Worm (Caenorhabditis elegans) whole organism, young adult: ENCODE results near the gene mff-1.

ENCODE experiments used
- B0336.3 ChIP-seq: fragments of 200-800 bp; sonication (Bioruptor generic); IDR thresholded peaks from 2 replicates; pipeline ENCODE4 v1.3.6; 2022; ENCODE audit warnings: missing genetic modification characterization, missing compliant biosample characterization
- D2030.7 ChIP-seq: fragments of 200-800 bp; sonication (Bioruptor generic); IDR thresholded peaks from 2 replicates; pipeline ENCODE4 v1.3.6; 2022; ENCODE audit warnings: missing genetic modification reagents, missing genetic modification characterization, missing compliant biosample characterization
- F10E7.11 ChIP-seq: sonication (generic microtip); optimal IDR thresholded peaks from 2 replicates; lab custom pipeline; 2017; ENCODE audit warnings: mild to moderate bottlenecking, missing genetic modification characterization, moderate library complexity, missing compliant biosample characterization
- F22D6.2 ChIP-seq: sonication (generic microtip); optimal IDR thresholded peaks from 2 replicates; lab custom pipeline; 2016; ENCODE audit warnings: mild to moderate bottlenecking, missing genetic modification characterization, missing compliant biosample characterization
- F39B2.1 ChIP-seq: fragments of 200-800 bp; sonication (Bioruptor generic); IDR thresholded peaks from 2 replicates; pipeline ENCODE4 v1.3.6; 2022; ENCODE audit warnings: missing genetic modification reagents, missing genetic modification characterization, missing compliant biosample characterization
- F57C9.4 ChIP-seq: sonication (generic microtip); optimal IDR thresholded peaks from 2 replicates; lab custom pipeline; 2017; ENCODE audit warnings: mild to moderate bottlenecking, missing genetic modification characterization, missing compliant biosample characterization
- K11D2.4 ChIP-seq: fragments of 200-800 bp; sonication (Bioruptor generic); IDR thresholded peaks from 2 replicates; pipeline ENCODE4 v1.3.6; 2022; ENCODE audit warnings: missing genetic modification reagents, missing genetic modification characterization, missing compliant biosample characterization
- K12H6.12 ChIP-seq: fragments of 200-800 bp; sonication (Bioruptor generic); optimal IDR thresholded peaks from 2 replicates; lab custom pipeline; 2018; ENCODE audit warnings: mild to moderate bottlenecking, missing genetic modification characterization, missing compliant biosample characterization
- T07F8.4 ChIP-seq: sonication (generic microtip); optimal IDR thresholded peaks from 2 replicates; lab custom pipeline; 2016; ENCODE audit warnings: mild to moderate bottlenecking, missing genetic modification characterization, moderate library complexity, missing compliant biosample characterization
- Y56A3A.18 ChIP-seq: fragments of 200-800 bp; sonication (Bioruptor generic); IDR thresholded peaks from 2 replicates; pipeline ENCODE4 v1.3.6; 2022; ENCODE audit warnings: missing genetic modification reagents, missing genetic modification characterization, missing compliant biosample characterization
- akir-1 ChIP-seq: fragments of 200-800 bp; sonication (Bioruptor generic); optimal IDR thresholded peaks from 2 replicates; lab custom pipeline; 2018; ENCODE audit warnings: mild to moderate bottlenecking, missing genetic modification characterization, moderate library complexity, missing compliant biosample characterization
- athp-1 ChIP-seq: sonication (generic microtip); optimal IDR thresholded peaks from 2 replicates; lab custom pipeline; 2017; ENCODE audit warnings: mild to moderate bottlenecking, missing genetic modification characterization, missing compliant biosample characterization
- attf-5 ChIP-seq: fragments of 200-800 bp; sonication (Bioruptor generic); optimal IDR thresholded peaks from 2 replicates; lab custom pipeline; 2018; ENCODE audit warnings: mild to moderate bottlenecking, missing genetic modification characterization, missing compliant biosample characterization
- cebp-1 ChIP-seq, 2 experiments: fragments of 200-800 bp in 1 of 2; sonication (Bioruptor generic) in 1 of 2; sonication (generic microtip) in 1 of 2; IDR thresholded peaks in 1 of 2; optimal IDR thresholded peaks in 1 of 2; 2 replicates each; pipeline versions ENCODE4 v1.3.6 to Lab custom; 2017 to 2022; ENCODE audit warnings: missing compliant biosample characterization in 2 of 2, missing genetic modification characterization in 2 of 2, mild to moderate bottlenecking in 1 of 2, missing genetic modification reagents in 1 of 2, moderate library complexity in 1 of 2
- ceh-40 ChIP-seq: fragments of 200-800 bp; sonication (Bioruptor generic); IDR thresholded peaks from 2 replicates; pipeline ENCODE4 v1.3.6; 2022; ENCODE audit warnings: missing genetic modification characterization, missing compliant biosample characterization
- dox-1 ChIP-seq: fragments of 200-800 bp; sonication (Bioruptor generic); IDR thresholded peaks from 2 replicates; pipeline ENCODE4 v1.3.6; 2022; ENCODE audit warnings: missing genetic modification reagents, missing genetic modification characterization, missing compliant biosample characterization
- efl-1 ChIP-seq: fragments of 150-350 bp; optimal IDR thresholded peaks from 2 replicates; lab custom pipeline; 2014; ENCODE audit warnings: missing biosample characterization, missing genetic modification reagents, missing genetic modification characterization
- egl-18 ChIP-seq: fragments of 200-800 bp; sonication (Bioruptor generic); IDR thresholded peaks from 2 replicates; pipeline ENCODE4 v1.3.6; 2022; ENCODE audit warnings: missing genetic modification reagents, missing genetic modification characterization, missing compliant biosample characterization
- egl-44 ChIP-seq: fragments of 200-800 bp; sonication (Bioruptor generic); IDR thresholded peaks from 2 replicates; pipeline ENCODE4 v1.3.6; 2022; ENCODE audit warnings: missing genetic modification reagents, missing genetic modification characterization, missing compliant biosample characterization
- hmg-1.2 ChIP-seq: fragments of 200-800 bp; sonication (Bioruptor generic); IDR thresholded peaks from 2 replicates; pipeline ENCODE4 v1.3.6; 2022; ENCODE audit warnings: missing genetic modification reagents, missing genetic modification characterization, missing compliant biosample characterization
- madf-8 ChIP-seq: fragments of 200-800 bp; sonication (Bioruptor generic); conservative IDR thresholded peaks from 2 replicates; pipeline ENCODE4 v1.3.6; 2022; ENCODE audit warnings: missing genetic modification reagents, missing genetic modification characterization, missing compliant biosample characterization
- mcd-1 ChIP-seq: fragments of 200-800 bp; sonication (Bioruptor generic); IDR thresholded peaks from 2 replicates; pipeline ENCODE4 v1.3.6; 2022; ENCODE audit warnings: missing genetic modification reagents, missing genetic modification characterization, missing compliant biosample characterization
- mxl-1 ChIP-seq: sonication (generic microtip); optimal IDR thresholded peaks from 2 replicates; lab custom pipeline; 2016; ENCODE audit warnings: missing genetic modification characterization, missing compliant biosample characterization
- nfyb-1 ChIP-seq: fragments of 200-800 bp; sonication (Bioruptor generic); IDR thresholded peaks from 2 replicates; pipeline ENCODE4 v1.3.6; 2022; ENCODE audit warnings: missing genetic modification reagents, missing genetic modification characterization, missing compliant biosample characterization
- nhr-80 ChIP-seq: sonication (generic microtip); optimal IDR thresholded peaks from 2 replicates; lab custom pipeline; 2016; ENCODE audit warnings: missing genetic modification characterization, missing compliant biosample characterization
- pbrm-1 ChIP-seq: fragments of 200-800 bp; sonication (Bioruptor generic); IDR thresholded peaks from 2 replicates; pipeline ENCODE4 v1.3.6; 2022; ENCODE audit warnings: missing genetic modification reagents, missing genetic modification characterization, missing compliant biosample characterization
- sea-2 ChIP-seq: fragments of 200-800 bp; sonication (Bioruptor generic); IDR thresholded peaks from 2 replicates; pipeline ENCODE4 v1.3.6; 2022; ENCODE audit warnings: missing genetic modification characterization, missing compliant biosample characterization
- unc-130 ChIP-seq: sonication (generic microtip); optimal IDR thresholded peaks from 2 replicates; lab custom pipeline; 2016; ENCODE audit warnings: missing genetic modification reagents, missing genetic modification characterization, missing compliant biosample characterization
- unc-62 ChIP-seq: fragments of 150-350 bp; optimal IDR thresholded peaks from 2 replicates; lab custom pipeline; 2014; ENCODE audit warnings: missing biosample characterization, missing genetic modification reagents, missing genetic modification characterization
- zfh-2 ChIP-seq: fragments of 200-800 bp; sonication (Bioruptor generic); conservative IDR thresholded peaks from 2 replicates; pipeline ENCODE4 v1.3.6; 2022; ENCODE audit warnings: missing genetic modification reagents, missing genetic modification characterization, missing compliant biosample characterization
- zim-3 ChIP-seq: sonication (generic microtip); optimal IDR thresholded peaks from 2 replicates; lab custom pipeline; 2017; ENCODE audit warnings: mild to moderate bottlenecking, missing genetic modification characterization, moderate library complexity, missing compliant biosample characterization
- ztf-18 ChIP-seq: sonication (generic microtip); optimal IDR thresholded peaks from 2 replicates; lab custom pipeline; 2016; ENCODE audit warnings: missing genotype, mild to moderate bottlenecking, missing genetic modification characterization, missing compliant biosample characterization
- ztf-25 ChIP-seq: fragments of 200-800 bp; sonication (Bioruptor generic); IDR thresholded peaks from 2 replicates; pipeline ENCODE4 v1.3.6; 2022; ENCODE audit warnings: missing genetic modification reagents, missing genetic modification characterization, missing compliant biosample characterization
- ztf-26 ChIP-seq: sonication (generic microtip); optimal IDR thresholded peaks from 2 replicates; lab custom pipeline; 2017; ENCODE audit warnings: missing genetic modification characterization, missing compliant biosample characterization

The mff-1 gene

ce11 chrX:12965163-12965562 is 21.9 kb downstream of the mff-1 start, which contains the start of gene frpr-2 (continued):
- no peak for TF ChIP-seq T07F8.4 (tag; lab: Kevin White, UChicago)
- TF ChIP-seq efl-1 (GFP tag; lab: Kevin White, UChicago), result no peak
- no peak for TF ChIP-seq ztf-25

DNA sequence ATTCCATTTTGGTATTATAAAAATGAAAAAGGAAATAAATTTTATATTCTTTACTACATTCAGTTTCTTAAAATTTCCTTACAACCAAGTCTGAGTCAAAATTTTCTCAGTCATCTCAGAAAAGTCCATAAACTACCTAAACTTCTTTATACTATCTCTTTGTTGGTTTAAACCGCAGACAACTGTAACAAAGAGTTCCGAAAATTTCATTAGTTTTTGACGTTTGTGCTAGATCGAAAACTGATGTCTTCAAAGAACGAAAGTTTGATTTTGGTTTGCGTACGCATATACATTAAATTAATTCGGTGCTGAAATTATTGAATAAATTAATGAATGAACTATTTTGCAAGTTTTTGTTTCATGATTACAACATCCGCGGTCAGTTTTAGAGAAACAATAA is 28.1 kb downstream of the mff-1 start:
- TF ChIP-seq cebp-1 (GFP tag; IDR thresholded peaks at IDR 0.05; lab: Robert Waterston, UW) (no peak), cebp-1 (tag; optimal IDR thresholded peaks at IDR 0.05; lab: Kevin White, UChicago) (no peak), K11D2.4 (GFP tag; lab: Robert Waterston, UW) (no peak), efl-1 (GFP tag; lab: Kevin White, UChicago) (no peak), pbrm-1 (GFP tag; lab: Robert Waterston, UW) (no peak), F57C9.4 (tag; lab: Kevin White, UChicago) (no peak), egl-44 (GFP tag; lab: Robert Waterston, UW) (no peak), hmg-1.2 (GFP tag; lab: Robert Waterston, UW) (no peak), ceh-40 (GFP tag; lab: Robert Waterston, UW) (no peak), athp-1 (tag; lab: Kevin White, UChicago) (no peak), mxl-1 (tag; lab: Kevin White, UChicago) (no peak), unc-62 (GFP tag; lab: Kevin White, UChicago) (no peak), egl-18 (no peak), K12H6.12 (no peak), nfyb-1 (GFP tag; lab: Robert Waterston, UW) (no peak), Y56A3A.18 (GFP tag; lab: Robert Waterston, UW) (no peak), ztf-18 (no peak), akir-1 (GFP tag; lab: Kevin White, UChicago) (no peak)

ce11 chrX:12951175-12951574 is 35.8 kb downstream of the mff-1 start:
- TF ChIP-seq mxl-1 (tag; lab: Kevin White, UChicago), result no peak
- TF ChIP-seq mcd-1 (GFP tag; lab: Robert Waterston, UW), result no peak
- no peak for TF ChIP-seq K12H6.12

DNA sequence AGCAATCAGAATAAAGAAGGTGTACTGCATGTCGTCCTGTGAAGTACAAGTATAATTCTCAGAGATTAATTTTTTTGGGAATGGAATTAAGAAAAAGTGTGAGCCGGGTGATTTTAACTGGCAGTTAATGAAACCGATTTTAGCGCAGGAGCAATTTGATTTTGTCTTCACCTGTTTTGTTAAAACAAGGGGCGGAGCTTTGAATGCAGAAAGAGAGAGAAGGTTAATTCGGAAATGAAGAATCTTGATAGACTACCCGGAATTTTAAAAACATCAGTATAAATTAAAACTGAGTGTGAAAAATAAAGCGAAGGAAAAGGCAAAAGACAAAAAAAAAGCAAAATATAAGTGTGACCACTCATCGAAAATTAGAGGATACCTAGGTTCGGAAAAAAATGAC is 40.5 kb downstream of the mff-1 start, which contains the start of gene C05E7.3:
Gene C05E7.3, minus strand, starts transcription at position 101 of the 400 bp plus-strand sequence.
- no peak for TF ChIP-seq attf-5 (GFP tag; lab: Kevin White, UChicago)
- TF ChIP-seq F22D6.2 (tag; lab: Kevin White, UChicago), result no peak
- no peak for TF ChIP-seq ceh-40 (GFP tag; lab: Robert Waterston, UW)
- TF ChIP-seq mxl-1 (tag; lab: Kevin White, UChicago), result no peak
- no peak for TF ChIP-seq madf-8 (GFP tag; lab: Robert Waterston, UW)
- no peak for TF ChIP-seq ztf-26 (tag; lab: Kevin White, UChicago)
- TF ChIP-seq D2030.7 (GFP tag; lab: Robert Waterston, UW), result no peak
- no peak for TF ChIP-seq zfh-2
- TF ChIP-seq zim-3 (tag; lab: Kevin White, UChicago), result no peak
- TF ChIP-seq B0336.3 (GFP tag; lab: Robert Waterston, UW), result no peak
- TF ChIP-seq F10E7.11, result no peak
- no peak for TF ChIP-seq F39B2.1
- TF ChIP-seq ztf-25, result no peak
- TF ChIP-seq dox-1, result no peak
- TF ChIP-seq sea-2 (GFP tag; lab: Robert Waterston, UW), result no peak
- TF ChIP-seq unc-130 (GFP tag; lab: Kevin White, UChicago), result no peak
- TF ChIP-seq nhr-80 (tag; lab: Kevin White, UChicago), result no peak
